Fruit fly (Drosophila melanogaster): ENCODE results near the gene Fit1.

The Fit1 gene

dm6 chr3L:4070996-4071379, 32.4 kb upstream of the Fit1 start (continued):
- no peak for TF ChIP-seq zen (tag; optimal IDR thresholded peaks at IDR 0.05)
- TF ChIP-seq lmd (GFP tag; IDR thresholded peaks at IDR 0.05): peak; percentile 75
- TF ChIP-seq CG33213 (GFP tag; optimal IDR thresholded peaks at IDR 0.05): no peak
- peak; percentile 33 for TF ChIP-seq CG4707 (GFP tag; optimal IDR thresholded peaks at IDR 0.05)
- no peak for TF ChIP-seq sc (optimal IDR thresholded peaks at IDR 0.05)
- no peak for TF ChIP-seq sc (GFP tag; optimal IDR thresholded peaks at IDR 0.05)
- peak; percentile 36 for TF ChIP-seq HHEX (GFP tag; optimal IDR thresholded peaks at IDR 0.05)
- no peak for TF ChIP-seq CG18619 (GFP tag; optimal IDR thresholded peaks at IDR 0.05)
- TF ChIP-seq Hsf (GFP tag; optimal IDR thresholded peaks at IDR 0.05): peak; percentile 37
- no peak for TF ChIP-seq TFAM (GFP tag; optimal IDR thresholded peaks at IDR 0.05)
- TF ChIP-seq HLH4C (GFP tag; IDR thresholded peaks at IDR 0.05; ENCODE audit: partially characterized antibody): no peak
- no peak for TF ChIP-seq CG16813 (GFP tag; IDR thresholded peaks at IDR 0.05; ENCODE audit: partially characterized antibody)
- TF ChIP-seq cas (GFP tag; IDR thresholded peaks at IDR 0.05): no peak
- peak; percentile 52 for TF ChIP-seq CG17612 (GFP tag; IDR thresholded peaks at IDR 0.05)
- no peak for TF ChIP-seq z (GFP tag; IDR thresholded peaks at IDR 0.05)
- TF ChIP-seq tap (tag; optimal IDR thresholded peaks at IDR 0.05): peak; percentile 57
- peak; percentile 0 for TF ChIP-seq CG18764 (GFP tag; optimal IDR thresholded peaks at IDR 0.05)
- no peak for TF ChIP-seq gt (GFP tag; IDR thresholded peaks at IDR 0.05)
- TF ChIP-seq sens-2 (GFP tag; IDR thresholded peaks at IDR 0.05): peak; percentile 63; the same call in 1 of the 2 replicates
- no peak for TF ChIP-seq D19B (GFP tag; optimal IDR thresholded peaks at IDR 0.05)
- peak; percentile 81 for TF ChIP-seq E2f1 (GFP tag; IDR thresholded peaks at IDR 0.05)
- TF ChIP-seq CG10147 (GFP tag; optimal IDR thresholded peaks at IDR 0.05): peak; percentile 29
- no peak for TF ChIP-seq lov (optimal IDR thresholded peaks at IDR 0.05)
- no peak for TF ChIP-seq lov (GFP tag; IDR thresholded peaks at IDR 0.05)
- TF ChIP-seq lilli (GFP tag; optimal IDR thresholded peaks at IDR 0.05): peak; percentile 3
- TF ChIP-seq psq (GFP tag; optimal IDR thresholded peaks at IDR 0.05): no peak
- no peak for TF ChIP-seq CG8359 (GFP tag; optimal IDR thresholded peaks at IDR 0.05; ENCODE audit: borderline replicate concordance)
- no peak for TF ChIP-seq CG7745 (tag; optimal IDR thresholded peaks at IDR 0.05)
- no peak for TF ChIP-seq Jarid2 (GFP tag; optimal IDR thresholded peaks at IDR 0.05)
- peak; percentile 89 for TF ChIP-seq CG12769 (tag; optimal IDR thresholded peaks at IDR 0.05)
- TF ChIP-seq CG31441 (GFP tag; IDR thresholded peaks at IDR 0.05): peak; percentile 38; the same call in 1 of the 2 replicates
- TF ChIP-seq twi (tag; optimal IDR thresholded peaks at IDR 0.05): no peak
- TF ChIP-seq CG32772 (GFP tag; IDR thresholded peaks at IDR 0.05): peak; percentile 69
- peak; percentile 12 for TF ChIP-seq CG17186 (GFP tag; optimal IDR thresholded peaks at IDR 0.05)
- no peak for TF ChIP-seq CG11093 (GFP tag; IDR thresholded peaks at IDR 0.05)
- TF ChIP-seq CG13775 (GFP tag; optimal IDR thresholded peaks at IDR 0.05): no peak
- no peak for TF ChIP-seq Nf-YB (GFP tag; optimal IDR thresholded peaks at IDR 0.05)
- TF ChIP-seq CG4617 (GFP tag; optimal IDR thresholded peaks at IDR 0.05; ENCODE audit: borderline replicate concordance): no peak
- no peak for TF ChIP-seq tx (GFP tag; optimal IDR thresholded peaks at IDR 0.05)
- no peak for TF ChIP-seq stwl (tag; optimal IDR thresholded peaks at IDR 0.05)
- no peak for TF ChIP-seq CG12744 (GFP tag; optimal IDR thresholded peaks at IDR 0.05)
- no peak for TF ChIP-seq CG15696 (tag; optimal IDR thresholded peaks at IDR 0.05)
- no peak for TF ChIP-seq cad (GFP tag; optimal IDR thresholded peaks at IDR 0.05)
- peak; percentile 34 for TF ChIP-seq vfl (GFP tag; optimal IDR thresholded peaks at IDR 0.05)
- peak; percentile 31 for TF ChIP-seq slou (GFP tag; optimal IDR thresholded peaks at IDR 0.05)
- TF ChIP-seq toy (GFP tag; IDR thresholded peaks at IDR 0.05): peak; percentile 43; the same call in 1 of the 2 replicates
- peak; percentile 22; the same call in 1 of the 2 replicates for TF ChIP-seq CkIIα-i1 (GFP tag; IDR thresholded peaks at IDR 0.05)
- TF ChIP-seq HmgD (GFP tag; optimal IDR thresholded peaks at IDR 0.05): no peak
- TF ChIP-seq br (optimal IDR thresholded peaks at IDR 0.05): no peak
- peak; percentile 75 for TF ChIP-seq NfI (GFP tag; optimal IDR thresholded peaks at IDR 0.05)
- peak; percentile 6; the same call in 1 of the 3 replicates for TF ChIP-seq CG34422 (GFP tag; IDR thresholded peaks at IDR 0.05)
- TF ChIP-seq Dip3 (GFP tag; optimal IDR thresholded peaks at IDR 0.05): peak; percentile 9
